Worm (Caenorhabditis elegans) whole organism, L1 larva: ENCODE data around the gene gst-30.

ENCODE experiments used
- elt-2 ChIP-seq: sonication (generic microtip); optimal IDR thresholded peaks from 2 replicates; lab custom pipeline; 2016; ENCODE audit warnings: missing genetic modification characterization, mild to moderate bottlenecking, inconsistent platforms, missing compliant biosample characterization, missing genetic modification reagents
- lsy-2 ChIP-seq, 2 experiments: fragments of 150-350 bp; optimal IDR thresholded peaks; 2 replicates each; lab custom pipeline; 2014; ENCODE audit warnings: missing biosample characterization in 2 of 2, missing genetic modification characterization in 2 of 2
- nhr-77 ChIP-seq: fragments of 150-350 bp; optimal IDR thresholded peaks from 2 replicates; lab custom pipeline; 2014; ENCODE audit warnings: missing biosample characterization, missing genetic modification characterization

DNA sequence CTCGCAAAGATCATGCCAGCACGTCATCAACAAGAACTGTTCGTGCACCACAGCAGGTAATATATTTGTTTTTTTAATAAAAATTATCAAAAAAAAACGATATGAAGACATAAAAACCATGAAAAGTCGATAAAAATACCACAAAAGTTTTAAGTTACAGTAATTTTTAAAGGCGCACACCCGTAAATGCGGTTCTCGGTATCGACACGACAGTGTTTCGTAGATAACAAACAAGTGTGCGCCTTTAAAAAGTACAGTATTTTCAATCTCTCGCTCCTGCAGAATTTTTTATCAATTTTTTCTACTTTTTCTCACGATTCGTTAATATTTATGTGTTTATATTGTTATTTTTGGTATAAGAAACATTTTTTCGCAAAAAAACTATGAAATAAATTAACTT is 29.5 kb downstream of the gst-30 start:
- TF ChIP-seq nhr-77 (tag; lab: Kevin White, UChicago), result no peak
- TF ChIP-seq elt-2, result no peak
- no peak for TF ChIP-seq lsy-2 (tag; optimal IDR thresholded peaks at IDR 0.05; lab: Kevin White, UChicago)
